Worm (Caenorhabditis elegans): ENCODE data around the gene tat-1.

- TF ChIP-seq nhr-76 (tag; optimal IDR thresholded peaks at IDR 0.05) (no peak), elt-2 (tag; optimal IDR thresholded peaks at IDR 0.05) (no peak), nhr-77 (tag; optimal IDR thresholded peaks at IDR 0.05) (no peak)
These were observed 44.8 kb upstream of the tat-1 start, which contains the start of gene pstk-1 for ce11 chrIII:12466310-12466709.

All from whole organism, L3 larva.